Worm (Caenorhabditis elegans): ENCODE data around the gene F20D1.3.

- TF ChIP-seq T22C8.4 (GFP tag; IDR thresholded peaks at IDR 0.05) (no peak), ref-1 (GFP tag; conservative IDR thresholded peaks at IDR 0.05) (no peak)
Measured at ce11 chrX:14965761-14966160, 10.2 kb upstream of the F20D1.3 start, which contains the start of gene F45B8.5.
